Fruit fly (Drosophila melanogaster): Measurements from ENCODE around the gene MED30.

- no peak for TF ChIP-seq fru (GFP tag; optimal IDR thresholded peaks at IDR 0.05)
- TF ChIP-seq Dfd (GFP tag; optimal IDR thresholded peaks at IDR 0.05) = no peak
- no peak for TF ChIP-seq usp (GFP tag; optimal IDR thresholded peaks at IDR 0.05)
- no peak for TF ChIP-seq psq (GFP tag; optimal IDR thresholded peaks at IDR 0.05)
- no peak for TF ChIP-seq N (GFP tag; optimal IDR thresholded peaks at IDR 0.05)
- TF ChIP-seq jim (GFP tag; optimal IDR thresholded peaks at IDR 0.05) = no peak
- no peak for TF ChIP-seq Dif (GFP tag; optimal IDR thresholded peaks at IDR 0.05; ENCODE audit: partially characterized antibody)
- no peak for TF ChIP-seq brk (GFP tag; optimal IDR thresholded peaks at IDR 0.05)
- no peak for TF ChIP-seq sage (GFP tag; optimal IDR thresholded peaks at IDR 0.05)
- TF ChIP-seq pan (optimal IDR thresholded peaks at IDR 0.05) = no peak
- TF ChIP-seq br (GFP tag; optimal IDR thresholded peaks at IDR 0.05) = no peak
- TF ChIP-seq h (GFP tag; optimal IDR thresholded peaks at IDR 0.05) = no peak
Observed at dm6 chr3L:625899-626298, 28.0 kb downstream of the MED30 start.
